Worm (Caenorhabditis elegans) whole organism, L4 larva: Measurements from ENCODE around the gene F44E5.2.
"Not testable (repeated sequence)": the region's sequence is repeated elsewhere in the genome, so short reads cannot be mapped to it uniquely, and the experiment has no call there.

ENCODE experiments used
- F44E2.7 ChIP-seq: fragments of 200-800 bp; sonication (Bioruptor generic); IDR thresholded peaks from 2 replicates; pipeline ENCODE4 v2.1.2; 2022; ENCODE audit warnings: missing genetic modification characterization, missing compliant biosample characterization
- T20F7.1 ChIP-seq: fragments of 200-800 bp; sonication (Bioruptor generic); optimal IDR thresholded peaks from 2 replicates; lab custom pipeline; 2018; ENCODE audit warnings: mild to moderate bottlenecking, missing genetic modification characterization, missing compliant biosample characterization
- Y48G9A.11 ChIP-seq: fragments of 200-800 bp; sonication (Bioruptor generic); IDR thresholded peaks from 2 replicates; pipeline ENCODE4 v1.3.6; 2022; ENCODE audit warnings: missing genetic modification reagents, missing genetic modification characterization, missing compliant biosample characterization
- Y5F2A.4 ChIP-seq: fragments of 200-800 bp; sonication (Bioruptor generic); optimal IDR thresholded peaks from 2 replicates; lab custom pipeline; 2018; ENCODE audit warnings: mild to moderate bottlenecking, missing genetic modification characterization, missing compliant biosample characterization
- Y75B8A.6 ChIP-seq: fragments of 200-800 bp; sonication (Bioruptor generic); IDR thresholded peaks from 2 replicates; pipeline ENCODE4 v1.3.6; 2022; ENCODE audit warnings: missing genetic modification reagents, missing genetic modification characterization, missing compliant biosample characterization
- ZK337.2 ChIP-seq: fragments of 200-800 bp; sonication (Bioruptor generic); IDR thresholded peaks from 2 replicates; pipeline ENCODE4 v1.3.6; 2022; ENCODE audit warnings: missing genetic modification reagents, missing genetic modification characterization, missing compliant biosample characterization
- ceh-20 ChIP-seq: fragments of 200-800 bp; sonication (Bioruptor generic); IDR thresholded peaks from 2 replicates; pipeline ENCODE4 v1.3.6; 2022; ENCODE audit warnings: missing genetic modification reagents, missing genetic modification characterization, missing compliant biosample characterization
- ceh-44 ChIP-seq: fragments of 200-800 bp; sonication (Bioruptor generic); IDR thresholded peaks from 2 replicates; pipeline ENCODE4 v1.3.6; 2022; ENCODE audit warnings: missing genetic modification reagents, missing genetic modification characterization, missing compliant biosample characterization
- daf-19 ChIP-seq: fragments of 200-800 bp; sonication (Bioruptor generic); conservative IDR thresholded peaks from 2 replicates; pipeline ENCODE4 v1.3.6; 2022; ENCODE audit warnings: missing genetic modification characterization, missing compliant biosample characterization
- dmd-8 ChIP-seq: fragments of 200-800 bp; sonication (Bioruptor generic); IDR thresholded peaks from 2 replicates; pipeline ENCODE4 v1.3.6; 2022; ENCODE audit warnings: missing genetic modification characterization, missing compliant biosample characterization
- dpl-1 ChIP-seq: fragments of 150-350 bp; optimal IDR thresholded peaks from 2 replicates; lab custom pipeline; 2014; ENCODE audit warnings: missing biosample characterization, missing genetic modification reagents, missing genetic modification characterization
- egl-43 ChIP-seq: fragments of 200-800 bp; sonication (Bioruptor generic); IDR thresholded peaks from 2 replicates; pipeline ENCODE4 v1.3.6; 2022; ENCODE audit warnings: missing genetic modification reagents, missing genetic modification characterization, missing compliant biosample characterization
- gei-8 ChIP-seq: fragments of 200-800 bp; sonication (Bioruptor generic); optimal IDR thresholded peaks from 2 replicates; lab custom pipeline; 2018; ENCODE audit warnings: mild to moderate bottlenecking, missing genetic modification characterization, missing compliant biosample characterization
- hif-1 ChIP-seq, 2 experiments: sonication (generic microtip); optimal IDR thresholded peaks; 2 replicates each; lab custom pipeline; 2016 to 2017; ENCODE audit warnings: missing compliant biosample characterization in 2 of 2, missing genetic modification characterization in 2 of 2, missing genetic modification reagents in 2 of 2, missing genotype in 2 of 2, mild to moderate bottlenecking in 1 of 2
- hlh-30 ChIP-seq: sonication (generic microtip); optimal IDR thresholded peaks from 2 replicates; lab custom pipeline; 2017; ENCODE audit warnings: antibody characterized with exemption, mild to moderate bottlenecking, missing genetic modification characterization, missing compliant biosample characterization; ENCODE audit not compliant: insufficient read depth
- hmg-1.1 ChIP-seq: fragments of 200-800 bp; sonication (Bioruptor generic); IDR thresholded peaks from 2 replicates; pipeline ENCODE4 v1.3.6; 2022; ENCODE audit warnings: missing genetic modification reagents, missing genetic modification characterization, missing compliant biosample characterization
- jun-1 ChIP-seq: fragments of 150-350 bp; optimal IDR thresholded peaks from 2 replicates; lab custom pipeline; 2014; ENCODE audit warnings: missing biosample characterization, missing genetic modification reagents, missing genetic modification characterization
- lim-7 ChIP-seq: fragments of 200-800 bp; sonication (Bioruptor generic); IDR thresholded peaks from 2 replicates; pipeline ENCODE4 v1.3.6; 2022; ENCODE audit warnings: missing genetic modification characterization, missing compliant biosample characterization
- lin-1 ChIP-seq: fragments of 200-800 bp; sonication (Bioruptor generic); IDR thresholded peaks from 2 replicates; pipeline ENCODE4 v1.3.6; 2022; ENCODE audit warnings: missing genetic modification reagents, missing genetic modification characterization, missing compliant biosample characterization
- lin-13 ChIP-seq: fragments of 150-350 bp; optimal IDR thresholded peaks from 2 replicates; lab custom pipeline; 2014; ENCODE audit warnings: missing biosample characterization, missing genetic modification reagents, missing genetic modification characterization
- lin-29 ChIP-seq: fragments of 200-800 bp; sonication (Bioruptor generic); IDR thresholded peaks from 2 replicates; pipeline ENCODE4 v1.3.6; 2022; ENCODE audit warnings: missing genetic modification reagents, missing genetic modification characterization, missing compliant biosample characterization
- lin-38 ChIP-seq: fragments of 200-800 bp; sonication (Bioruptor generic); IDR thresholded peaks from 2 replicates; pipeline ENCODE4 v1.3.6; 2022; ENCODE audit warnings: missing genetic modification reagents, missing genetic modification characterization, missing compliant biosample characterization
- lir-3 ChIP-seq: sonication (generic microtip); optimal IDR thresholded peaks from 2 replicates; lab custom pipeline; 2016; ENCODE audit warnings: mild to moderate bottlenecking, missing genetic modification characterization, missing compliant biosample characterization
- madf-9 ChIP-seq: fragments of 200-800 bp; sonication (Bioruptor generic); conservative IDR thresholded peaks from 2 replicates; pipeline ENCODE4 v1.3.6; 2022; ENCODE audit warnings: missing genetic modification reagents, missing genetic modification characterization, missing compliant biosample characterization
- mdl-1 ChIP-seq, 2 experiments: fragments of 150-350 bp in 1 of 2; sonication (generic microtip) in 1 of 2; optimal IDR thresholded peaks; 2 replicates each; lab custom pipeline; 2014 to 2017; ENCODE audit warnings: missing biosample characterization in 2 of 2, missing genetic modification characterization in 2 of 2
- mep-1 ChIP-seq: fragments of 150-350 bp; sonication (generic microtip); optimal IDR thresholded peaks from 3 replicates; lab custom pipeline; 2014; ENCODE audit warnings: missing biosample characterization, missing genetic modification characterization
- mes-2 ChIP-seq: sonication (generic microtip); optimal IDR thresholded peaks from 2 replicates; lab custom pipeline; 2016; ENCODE audit warnings: missing genotype, mild to moderate bottlenecking, missing genetic modification characterization, missing compliant biosample characterization; ENCODE audit not compliant: poor library complexity, severe bottlenecking
- mxl-2 ChIP-seq: fragments of 200-800 bp; sonication (Bioruptor generic); conservative IDR thresholded peaks from 2 replicates; pipeline ENCODE4 v1.3.6; 2022; ENCODE audit warnings: missing genetic modification reagents, missing genetic modification characterization, missing compliant biosample characterization
- mxl-3 ChIP-seq: fragments of 200-800 bp; sonication (Bioruptor generic); optimal IDR thresholded peaks from 2 replicates; lab custom pipeline; 2018; ENCODE audit warnings: mild to moderate bottlenecking, missing genetic modification characterization, missing compliant biosample characterization
- nhr-10 ChIP-seq: fragments of 150-350 bp; optimal IDR thresholded peaks from 2 replicates; lab custom pipeline; 2014; ENCODE audit warnings: missing biosample characterization, missing genetic modification characterization
- nhr-102 ChIP-seq: sonication (generic microtip); optimal IDR thresholded peaks from 2 replicates; lab custom pipeline; 2016; ENCODE audit warnings: mild to moderate bottlenecking, missing genetic modification characterization, moderate library complexity, missing compliant biosample characterization
- nhr-111 ChIP-seq: fragments of 200-800 bp; sonication (Bioruptor generic); optimal IDR thresholded peaks from 2 replicates; lab custom pipeline; 2018; ENCODE audit warnings: mild to moderate bottlenecking, missing genetic modification characterization, missing compliant biosample characterization
- nhr-25 ChIP-seq: sonication (generic microtip); optimal IDR thresholded peaks from 2 replicates; lab custom pipeline; 2017; ENCODE audit warnings: missing genetic modification characterization, mild to moderate bottlenecking, missing compliant biosample characterization, antibody characterized with exemption, moderate library complexity, borderline replicate concordance; ENCODE audit not compliant: insufficient read depth
- nhr-28 ChIP-seq: fragments of 150-350 bp; optimal IDR thresholded peaks from 2 replicates; lab custom pipeline; 2014; ENCODE audit warnings: missing biosample characterization, missing genetic modification characterization
- nhr-41 ChIP-seq: fragments of 200-800 bp; sonication (Bioruptor generic); IDR thresholded peaks from 2 replicates; pipeline ENCODE4 v1.3.6; 2022; ENCODE audit warnings: missing genetic modification reagents, missing genetic modification characterization, missing compliant biosample characterization
- nhr-48 ChIP-seq: sonication (generic microtip); optimal IDR thresholded peaks from 2 replicates; lab custom pipeline; 2016; ENCODE audit warnings: mild to moderate bottlenecking, missing genetic modification characterization, missing compliant biosample characterization
- nhr-6 ChIP-seq: fragments of 150-350 bp; optimal IDR thresholded peaks from 2 replicates; lab custom pipeline; 2014; ENCODE audit warnings: missing biosample characterization, missing genetic modification characterization
- php-3 ChIP-seq: fragments of 200-800 bp; sonication (Bioruptor generic); IDR thresholded peaks from 2 replicates; pipeline ENCODE4 v1.3.6; 2022; ENCODE audit warnings: missing genetic modification reagents, missing genetic modification characterization, missing compliant biosample characterization
- rbr-2 ChIP-seq: sonication (generic microtip); optimal IDR thresholded peaks from 2 replicates; lab custom pipeline; 2016; ENCODE audit warnings: missing genotype, missing genetic modification characterization, missing compliant biosample characterization
- saeg-2 ChIP-seq: fragments of 200-800 bp; sonication (Bioruptor generic); IDR thresholded peaks from 2 replicates; pipeline ENCODE4 v1.3.6; 2022; ENCODE audit warnings: missing genetic modification reagents, missing genetic modification characterization, missing compliant biosample characterization
- sdz-12 ChIP-seq: fragments of 200-800 bp; sonication (Bioruptor generic); optimal IDR thresholded peaks from 2 replicates; lab custom pipeline; 2018; ENCODE audit warnings: mild to moderate bottlenecking, missing genetic modification characterization, missing compliant biosample characterization
- set-16 ChIP-seq: fragments of 200-800 bp; sonication (Bioruptor generic); IDR thresholded peaks from 2 replicates; pipeline ENCODE4 v1.3.6; 2022; ENCODE audit warnings: missing genetic modification reagents, missing genetic modification characterization, missing compliant biosample characterization
- snpc-1.2 ChIP-seq: fragments of 200-800 bp; sonication (Bioruptor generic); IDR thresholded peaks from 2 replicates; pipeline ENCODE4 v1.3.6; 2022; ENCODE audit warnings: missing genetic modification reagents, missing genetic modification characterization, missing compliant biosample characterization
- spr-1 ChIP-seq: sonication (generic microtip); optimal IDR thresholded peaks from 2 replicates; lab custom pipeline; 2016; ENCODE audit warnings: mild to moderate bottlenecking, missing genetic modification characterization, missing compliant biosample characterization
- unc-62 ChIP-seq, 3 experiments: fragments of 150-350 bp in 1 of 3; sonication (generic microtip); optimal IDR thresholded peaks in 2 of 3; peaks in 1 of 3; 1 replicate in 1 of 3; 2 replicates in 2 of 3; lab custom pipeline; 2014 to 2017; ENCODE audit warnings: missing biosample characterization in 3 of 3, missing genetic modification characterization in 3 of 3, missing genetic modification reagents in 3 of 3, missing genotype in 1 of 3
- vab-7 ChIP-seq: fragments of 200-800 bp; sonication (Bioruptor generic); IDR thresholded peaks from 2 replicates; pipeline ENCODE4 v1.3.6; 2022; ENCODE audit warnings: missing genetic modification reagents, missing genetic modification characterization, missing compliant biosample characterization
- zfp-2 ChIP-seq: sonication (generic microtip); optimal IDR thresholded peaks from 2 replicates; lab custom pipeline; 2016; ENCODE audit warnings: mild to moderate bottlenecking, missing genetic modification characterization, missing compliant biosample characterization

The F44E5.2 gene

ce11 chrII:11756684-11757107, 9.9 kb upstream of the F44E5.2 start (continued):
- TF ChIP-seq mdl-1 (tag; optimal IDR thresholded peaks at IDR 0.05; lab: Kevin White, UChicago) (no peak), snpc-1.2 (GFP tag; lab: Robert Waterston, UW) (peak; percentile 81), lir-3 (tag; lab: Kevin White, UChicago) (no peak)

- TF ChIP-seq jun-1 (tag; lab: Kevin White, UChicago) (peak; percentile 84), nhr-25 (tag; lab: Kevin White, UChicago) (peak; percentile 68), mes-2 (peak; percentile 75), rbr-2 (tag; lab: Kevin White, UChicago) (peak; percentile 89), daf-19 (GFP tag; lab: Robert Waterston, UW) (peak; percentile 100), set-16 (GFP tag; lab: Robert Waterston, UW) (peak; percentile 99), lin-1 (peak; percentile 99), dmd-8 (peak; percentile 91), ceh-20 (GFP tag; lab: Robert Waterston, UW) (peak; percentile 100), ceh-44 (GFP tag; lab: Robert Waterston, UW) (peak; percentile 95), ZK337.2 (GFP tag; lab: Robert Waterston, UW) (peak; percentile 80), php-3 (GFP tag; lab: Robert Waterston, UW) (peak; percentile 100), saeg-2 (GFP tag; lab: Robert Waterston, UW) (peak; percentile 100), mep-1 (tag; lab: Kevin White, UChicago) (peak; percentile 81), nhr-102 (tag; lab: Kevin White, UChicago) (peak; percentile 93), spr-1 (peak; percentile 89), nhr-6 (tag; lab: Kevin White, UChicago) (peak; percentile 3), gei-8 (peak; percentile 96), hmg-1.1 (GFP tag; lab: Robert Waterston, UW) (peak; percentile 99), nhr-111 (GFP tag; lab: Kevin White, UChicago) (peak; percentile 97), dpl-1 (peak; percentile 46), lin-38 (GFP tag; lab: Robert Waterston, UW) (peak; percentile 91), egl-43 (GFP tag; lab: Robert Waterston, UW) (peak; percentile 100), nhr-10 (tag; lab: Kevin White, UChicago) (peak; percentile 82), sdz-12 (GFP tag; lab: Kevin White, UChicago) (peak; percentile 97), mxl-2 (GFP tag; lab: Robert Waterston, UW) (peak; percentile 94), zfp-2 (peak; percentile 51), Y75B8A.6 (GFP tag; lab: Robert Waterston, UW) (peak; percentile 100), madf-9 (peak; percentile 96), Y48G9A.11 (peak; percentile 95), lir-3 (tag; lab: Kevin White, UChicago) (peak; percentile 63), unc-62 (GFP tag; optimal IDR thresholded peaks at IDR 0.05 in 1 of 2; lab: Kevin White, UChicago) (peak in 1 of 2 experiments; percentile 96), nhr-41 (peak; percentile 99), lin-13 (GFP tag; lab: Kevin White, UChicago) (peak; percentile 64), Y5F2A.4 (peak; percentile 89), hlh-30 (tag; lab: Kevin White, UChicago) (peak; percentile 78), F44E2.7 (GFP tag; lab: Robert Waterston, UW) (peak; percentile 95), vab-7 (GFP tag; lab: Robert Waterston, UW) (peak; percentile 98), T20F7.1 (GFP tag; lab: Kevin White, UChicago) (peak; percentile 81), hif-1 (tag; optimal IDR thresholded peaks at IDR 0.05; lab: Kevin White, UChicago) (peak; percentile 83 to 91), mdl-1 (tag; optimal IDR thresholded peaks at IDR 0.05; lab: Kevin White, UChicago) (peak in 1 of 2 experiments; percentile 45), lin-29 (GFP tag; lab: Robert Waterston, UW) (peak; percentile 100), nhr-48 (tag; lab: Kevin White, UChicago) (peak; percentile 89), nhr-28 (peak; percentile 65), lim-7 (GFP tag; lab: Robert Waterston, UW) (peak; percentile 90), mxl-3 (GFP tag; lab: Kevin White, UChicago) (peak; percentile 87)
- TF ChIP-seq unc-62 (tag; optimal IDR thresholded peaks at IDR 0.05; lab: Kevin White, UChicago): not testable (repeated sequence)
Observed at ce11 chrII:11759277-11759676, 7.3 kb upstream of the F44E5.2 start, which contains the start of the genes F44E5.4 and F44E5.5. Gene F44E5.4 (minus strand): TSS chrII:11759311. Gene F44E5.5 (plus strand): TSS chrII:11759662.
